Worm (Caenorhabditis elegans) whole organism, L1 larva: ENCODE data around the gene ark-1.

Experiments
- C04F5.9 ChIP-seq: sonication (generic microtip); optimal IDR thresholded peaks from 2 replicates; lab custom pipeline; 2016; ENCODE audit warnings: missing genetic modification characterization, missing compliant biosample characterization
- F16B12.6 ChIP-seq: fragments of 150-350 bp; optimal IDR thresholded peaks from 2 replicates; lab custom pipeline; 2014; ENCODE audit warnings: missing biosample characterization, missing genetic modification characterization
- aly-2 ChIP-seq: fragments of 150-350 bp; optimal IDR thresholded peaks from 2 replicates; lab custom pipeline; 2014; ENCODE audit warnings: missing biosample characterization, missing genetic modification characterization
- blmp-1 ChIP-seq: fragments of 150-350 bp; optimal IDR thresholded peaks from 2 replicates; lab custom pipeline; 2014; ENCODE audit warnings: missing biosample characterization, missing genetic modification characterization
- ceh-82 ChIP-seq, 3 experiments: fragments of 150-350 bp in 1 of 3; sonication (generic microtip) in 2 of 3; optimal IDR thresholded peaks; 2 replicates each; lab custom pipeline; 2014 to 2017; ENCODE audit warnings: missing biosample characterization in 3 of 3, missing genetic modification characterization in 3 of 3
- dpl-1 ChIP-seq, 3 experiments: fragments of 150-350 bp in 2 of 3; sonication (generic microtip) in 1 of 3; optimal IDR thresholded peaks; 2 replicates each; lab custom pipeline; 2014 to 2017; ENCODE audit warnings: missing biosample characterization in 3 of 3, missing genetic modification characterization in 3 of 3, missing genetic modification reagents in 3 of 3
- dsc-1 ChIP-seq: sonication (generic microtip); optimal IDR thresholded peaks from 2 replicates; lab custom pipeline; 2016; ENCODE audit warnings: mild to moderate bottlenecking, missing genetic modification characterization, missing compliant biosample characterization
- efl-1 ChIP-seq, 4 experiments: fragments of 150-350 bp; optimal IDR thresholded peaks in 3 of 4; peaks in 1 of 4; 1 replicate in 1 of 4; 2 replicates in 3 of 4; lab custom pipeline; 2014; ENCODE audit warnings: missing biosample characterization in 2 of 4, missing genetic modification characterization in 2 of 4, missing genetic modification reagents in 2 of 4
- fkh-4 ChIP-seq: sonication (generic microtip); optimal IDR thresholded peaks from 2 replicates; lab custom pipeline; 2016; ENCODE audit warnings: missing compliant biosample characterization, missing genetic modification characterization, borderline replicate concordance
- fkh-8 ChIP-seq: sonication (generic microtip); optimal IDR thresholded peaks from 2 replicates; lab custom pipeline; 2016; ENCODE audit warnings: mild to moderate bottlenecking, missing genetic modification characterization, missing compliant biosample characterization
- grh-1 ChIP-seq: fragments of 200-800 bp; sonication (Bioruptor generic); IDR thresholded peaks from 2 replicates; pipeline ENCODE4 v1.3.6; 2022; ENCODE audit warnings: missing genetic modification reagents, missing genetic modification characterization, missing compliant biosample characterization
- hlh-4 ChIP-seq: sonication (generic microtip); optimal IDR thresholded peaks from 2 replicates; lab custom pipeline; 2016; ENCODE audit warnings: mild to moderate bottlenecking, missing genetic modification characterization, missing compliant biosample characterization
- hpl-2 ChIP-seq: fragments of 150-350 bp; optimal IDR thresholded peaks from 2 replicates; lab custom pipeline; 2014; ENCODE audit warnings: missing biosample characterization, missing genetic modification reagents, missing genetic modification characterization
- isw-1 ChIP-seq: fragments of 200-800 bp; sonication (Bioruptor generic); IDR thresholded peaks from 2 replicates; pipeline ENCODE4 v1.3.6; 2022; ENCODE audit warnings: missing genetic modification characterization, missing compliant biosample characterization
- lin-15B ChIP-seq: fragments of 150-350 bp; sonication (generic microtip); optimal IDR thresholded peaks from 3 replicates; lab custom pipeline; 2014; ENCODE audit warnings: missing biosample characterization, missing genetic modification characterization
- lin-35 ChIP-seq, 2 experiments: fragments of 150-350 bp; optimal IDR thresholded peaks; 2 replicates each; lab custom pipeline; 2014; ENCODE audit warnings: missing biosample characterization in 2 of 2, missing genetic modification characterization in 2 of 2, missing genetic modification reagents in 2 of 2
- lir-3 ChIP-seq: sonication (generic microtip); optimal IDR thresholded peaks from 2 replicates; lab custom pipeline; 2016; ENCODE audit warnings: mild to moderate bottlenecking, missing genetic modification characterization, moderate library complexity, missing compliant biosample characterization; ENCODE audit not compliant: poor library complexity
- lsy-2 ChIP-seq, 2 experiments: fragments of 150-350 bp; optimal IDR thresholded peaks; 2 replicates each; lab custom pipeline; 2014; ENCODE audit warnings: missing biosample characterization in 2 of 2, missing genetic modification characterization in 2 of 2
- mab-9 ChIP-seq: fragments of 200-800 bp; sonication (Bioruptor generic); IDR thresholded peaks from 2 replicates; pipeline ENCODE4 v1.3.6; 2022; ENCODE audit warnings: missing genetic modification reagents, missing genetic modification characterization, missing compliant biosample characterization
- nhr-12 ChIP-seq: sonication (generic microtip); optimal IDR thresholded peaks from 2 replicates; lab custom pipeline; 2017; ENCODE audit warnings: missing biosample characterization, missing genetic modification characterization
- nhr-19 ChIP-seq: fragments of 200-800 bp; sonication (Bioruptor generic); conservative IDR thresholded peaks from 2 replicates; pipeline ENCODE4 v1.3.6; 2022; ENCODE audit warnings: missing genetic modification characterization, missing compliant biosample characterization
- nhr-20 ChIP-seq: sonication (generic microtip); optimal IDR thresholded peaks from 2 replicates; lab custom pipeline; 2016; ENCODE audit warnings: mild to moderate bottlenecking, missing genetic modification characterization, missing compliant biosample characterization
- nhr-28 ChIP-seq: fragments of 150-350 bp; optimal IDR thresholded peaks from 2 replicates; lab custom pipeline; 2014; ENCODE audit warnings: missing biosample characterization, missing genetic modification characterization
- nhr-47 ChIP-seq: sonication (generic microtip); optimal IDR thresholded peaks from 2 replicates; lab custom pipeline; 2016; ENCODE audit warnings: mild to moderate bottlenecking, missing genetic modification characterization, moderate library complexity, missing compliant biosample characterization
- nhr-71 ChIP-seq: sonication (generic microtip); optimal IDR thresholded peaks from 2 replicates; lab custom pipeline; 2016; ENCODE audit warnings: mild to moderate bottlenecking, missing genetic modification characterization, moderate library complexity, missing compliant biosample characterization
- nhr-76 ChIP-seq: sonication (generic microtip); optimal IDR thresholded peaks from 2 replicates; lab custom pipeline; 2017; ENCODE audit warnings: missing biosample characterization, missing genetic modification characterization
- pag-3 ChIP-seq: sonication (generic microtip); optimal IDR thresholded peaks from 2 replicates; lab custom pipeline; 2017; ENCODE audit warnings: missing genetic modification characterization, mild to moderate bottlenecking, missing compliant biosample characterization, antibody characterized with exemption, borderline replicate concordance; ENCODE audit not compliant: insufficient read depth
- pqm-1 ChIP-seq: sonication (generic microtip); optimal IDR thresholded peaks from 3 replicates; lab custom pipeline; 2017; ENCODE audit warnings: missing biosample characterization, missing genetic modification characterization
- rnt-1 ChIP-seq: sonication (generic microtip); optimal IDR thresholded peaks from 2 replicates; lab custom pipeline; 2016; ENCODE audit warnings: mild to moderate bottlenecking, missing genetic modification characterization, moderate library complexity, missing compliant biosample characterization
- snpc-4 ChIP-seq: fragments of 150-350 bp; optimal IDR thresholded peaks from 2 replicates; lab custom pipeline; 2014; ENCODE audit warnings: missing biosample characterization, missing genetic modification characterization
- snu-23 ChIP-seq: sonication (generic microtip); optimal IDR thresholded peaks from 2 replicates; lab custom pipeline; 2016; ENCODE audit warnings: missing genetic modification characterization, missing compliant biosample characterization
- swsn-7 ChIP-seq: sonication (generic microtip); optimal IDR thresholded peaks from 2 replicates; lab custom pipeline; 2016; ENCODE audit warnings: missing genetic modification characterization, missing compliant biosample characterization
- tbx-2 ChIP-seq: sonication (generic microtip); optimal IDR thresholded peaks from 2 replicates; lab custom pipeline; 2016; ENCODE audit warnings: missing genetic modification characterization, missing compliant biosample characterization
- unc-86 ChIP-seq: sonication (generic microtip); optimal IDR thresholded peaks from 2 replicates; lab custom pipeline; 2016; ENCODE audit warnings: missing genetic modification characterization, missing compliant biosample characterization
- unc-98 ChIP-seq: fragments of 200-800 bp; sonication (Bioruptor generic); IDR thresholded peaks from 2 replicates; pipeline ENCODE4 v1.3.6; 2022; ENCODE audit warnings: missing genetic modification characterization, missing compliant biosample characterization
- xbp-1 ChIP-seq: sonication (generic microtip); optimal IDR thresholded peaks from 2 replicates; lab custom pipeline; 2016; ENCODE audit warnings: missing genetic modification characterization, missing compliant biosample characterization
- ztf-11 ChIP-seq, 2 experiments: sonication (generic microtip); optimal IDR thresholded peaks; 2 replicates each; lab custom pipeline; 2016 to 2017; ENCODE audit warnings: missing genetic modification characterization in 2 of 2, missing biosample characterization in 1 of 2, missing compliant biosample characterization in 1 of 2

ark-1 gene

ce11 chrIV:12621483-12622078, 9.2 kb downstream of the ark-1 start:
- TF ChIP-seq xbp-1 (tag; lab: Kevin White, UChicago): peak; percentile 17
- peak in 1 of 2 experiments; percentile 39 for TF ChIP-seq lin-35 (GFP tag; optimal IDR thresholded peaks at IDR 0.05; lab: Kevin White, UChicago)
- TF ChIP-seq nhr-47: peak; percentile 61
- peak; percentile 36 for TF ChIP-seq lir-3
- TF ChIP-seq nhr-20 (tag; lab: Kevin White, UChicago): peak; percentile 25
- peak in 1 of 2 experiments; percentile 23 for TF ChIP-seq ztf-11 (tag; optimal IDR thresholded peaks at IDR 0.05; lab: Kevin White, UChicago)
- TF ChIP-seq tbx-2 (tag; lab: Kevin White, UChicago): peak; percentile 36
- TF ChIP-seq lsy-2 (tag; optimal IDR thresholded peaks at IDR 0.05; lab: Kevin White, UChicago): peak; percentile 30 to 37
- peak; percentile 15 for TF ChIP-seq dsc-1 (tag; lab: Kevin White, UChicago)
- TF ChIP-seq ceh-82 (tag; optimal IDR thresholded peaks at IDR 0.05; lab: Kevin White, UChicago): peak in 1 of 3 experiments; percentile 52
- peak; percentile 23; the same call in 1 of the 2 replicates for TF ChIP-seq unc-98 (GFP tag; lab: Robert Waterston, UW)
- TF ChIP-seq swsn-7 (tag; lab: Kevin White, UChicago): peak; percentile 27
- TF ChIP-seq mab-9 (GFP tag; lab: Robert Waterston, UW): 0 out of 2 replicates have a peak, but pooled peaks have one; percentile 56
- TF ChIP-seq efl-1 (optimal IDR thresholded peaks at IDR 0.05; lab: Kevin White, UChicago): peak; percentile 55 to 83
- TF ChIP-seq efl-1 (GFP tag; optimal IDR thresholded peaks at IDR 0.05 in 1 of 2; lab: Kevin White, UChicago): peak; percentile 37 to 65
- TF ChIP-seq snu-23 (GFP tag; lab: Kevin White, UChicago): peak; percentile 31
- TF ChIP-seq F16B12.6 (tag; lab: Kevin White, UChicago): peak; percentile 62
- peak in 1 of 3 experiments; percentile 42 for TF ChIP-seq dpl-1 (GFP tag; optimal IDR thresholded peaks at IDR 0.05; lab: Kevin White, UChicago)
- peak; percentile 43 for TF ChIP-seq fkh-8 (tag; lab: Kevin White, UChicago)
- TF ChIP-seq isw-1 (GFP tag; lab: Robert Waterston, UW): peak; percentile 69
- peak; percentile 61 for TF ChIP-seq nhr-71
- TF ChIP-seq unc-86 (tag; lab: Kevin White, UChicago): peak; percentile 46
- TF ChIP-seq lin-15B (tag; lab: Kevin White, UChicago): peak; percentile 51

DNA sequence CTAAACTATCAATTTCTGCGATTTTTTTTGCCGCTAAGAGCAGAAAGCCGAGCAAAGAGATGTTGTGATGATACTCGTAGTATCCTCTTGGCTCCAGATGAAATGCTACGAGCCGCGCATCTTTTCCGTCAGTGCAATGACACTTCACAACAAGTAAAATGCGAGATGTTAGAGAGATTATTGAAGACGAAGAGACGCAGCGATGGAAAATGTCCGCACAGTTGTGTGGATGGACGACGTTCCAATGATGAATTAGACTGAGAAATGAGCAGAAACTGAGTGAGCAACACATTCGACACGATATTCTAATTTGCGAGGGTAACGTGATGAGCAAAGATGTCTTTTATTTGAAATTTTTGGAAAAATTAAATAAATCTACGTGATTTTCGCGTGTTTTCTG, 9.9 kb downstream of the ark-1 start:
- no peak for TF ChIP-seq nhr-12 (tag; lab: Kevin White, UChicago)
- no peak for TF ChIP-seq pag-3 (tag; lab: Kevin White, UChicago)
- TF ChIP-seq nhr-28: no peak
- TF ChIP-seq snpc-4 (tag; lab: Kevin White, UChicago): no peak
- TF ChIP-seq nhr-19 (GFP tag; lab: Robert Waterston, UW): no peak
- TF ChIP-seq nhr-76 (tag; lab: Kevin White, UChicago): no peak
- no peak for TF ChIP-seq hlh-4 (tag; lab: Kevin White, UChicago)
- TF ChIP-seq rnt-1 (tag; lab: Kevin White, UChicago): no peak
- TF ChIP-seq hpl-2 (GFP tag; lab: Kevin White, UChicago): no peak
- TF ChIP-seq aly-2 (tag; lab: Kevin White, UChicago): no peak
- TF ChIP-seq fkh-4 (tag; lab: Kevin White, UChicago): no peak
- no peak for TF ChIP-seq C04F5.9 (tag; lab: Kevin White, UChicago)
- TF ChIP-seq nhr-47: no peak
- TF ChIP-seq pqm-1: no peak
- TF ChIP-seq swsn-7 (tag; lab: Kevin White, UChicago): no peak

ce11 chrIV:12618877-12619276, 11.9 kb downstream of the ark-1 start:
- TF ChIP-seq blmp-1 (tag; lab: Kevin White, UChicago): peak; percentile 54
- TF ChIP-seq grh-1 (GFP tag; lab: Robert Waterston, UW): no peak
- TF ChIP-seq, all 84 proteins: peak for 1
